Fruit fly (Drosophila melanogaster) whole organism, embryonic: ENCODE data around the gene CG16779.

Source experiments
- Blimp-1 ChIP-seq: fragments of 200-800 bp; sonication (Bioruptor generic); optimal IDR thresholded peaks from 3 replicates; lab custom pipeline; 2018; ENCODE audit warnings: missing biosample characterization, missing genetic modification characterization, mild to moderate bottlenecking, moderate library complexity, missing genetic modification reagents
- CG12104 ChIP-seq: fragments of 200-800 bp; sonication (Bioruptor generic); optimal IDR thresholded peaks from 3 replicates; lab custom pipeline; 2016; ENCODE audit warnings: missing biosample characterization, missing genetic modification characterization
- CG12299 ChIP-seq: fragments of 200-800 bp; sonication (Bioruptor generic); optimal IDR thresholded peaks from 2 replicates; lab custom pipeline; 2018; ENCODE audit warnings: missing biosample characterization, mild to moderate bottlenecking, missing genetic modification characterization
- CG12659 ChIP-seq: fragments of 200-800 bp; sonication (Bioruptor generic); optimal IDR thresholded peaks from 3 replicates; lab custom pipeline; 2017; ENCODE audit warnings: mild to moderate bottlenecking, missing biosample characterization, missing genetic modification reagents, missing genetic modification characterization
- CG13123 ChIP-seq: fragments of 200-800 bp; sonication (Bioruptor generic); optimal IDR thresholded peaks from 2 replicates; lab custom pipeline; 2016; ENCODE audit warnings: missing biosample characterization, missing genetic modification characterization
- CG13287 ChIP-seq: fragments of 200-800 bp; sonication (Bioruptor generic); IDR thresholded peaks from 2 replicates; pipeline ENCODE4 v1.3.6; 2022; ENCODE audit warnings: missing biosample characterization, missing genetic modification characterization; ENCODE audit not compliant: partially characterized antibody
- CG14667 ChIP-seq: fragments of 200-800 bp; sonication (Bioruptor generic); IDR thresholded peaks from 2 replicates; pipeline ENCODE4 v1.3.6; 2022; ENCODE audit warnings: missing biosample characterization, missing genetic modification characterization
- CG14710 ChIP-seq: fragments of 200-800 bp; sonication (Bioruptor generic); optimal IDR thresholded peaks from 3 replicates; lab custom pipeline; 2019; ENCODE audit warnings: missing biosample characterization, mild to moderate bottlenecking, missing genetic modification characterization, moderate library complexity
- CG1529 ChIP-seq: fragments of 200-800 bp; sonication (Bioruptor generic); optimal IDR thresholded peaks from 3 replicates; lab custom pipeline; 2018; ENCODE audit warnings: missing biosample characterization, missing genetic modification characterization
- CG15514 ChIP-seq: fragments of 200-800 bp; sonication (Bioruptor generic); optimal IDR thresholded peaks from 3 replicates; lab custom pipeline; 2017; ENCODE audit warnings: missing biosample characterization, missing genetic modification characterization, mild to moderate bottlenecking, moderate library complexity, missing genetic modification reagents
- CG17328 ChIP-seq: fragments of 200-800 bp; sonication (Bioruptor generic); IDR thresholded peaks from 2 replicates; pipeline ENCODE4 v1.3.6; 2022; ENCODE audit warnings: missing biosample characterization, missing genetic modification characterization
- CG18011 ChIP-seq: fragments of 200-800 bp; sonication (Bioruptor generic); optimal IDR thresholded peaks from 2 replicates; lab custom pipeline; 2017; ENCODE audit warnings: missing biosample characterization, missing genetic modification characterization, mild to moderate bottlenecking, moderate library complexity, missing genotype
- CG2889 ChIP-seq: fragments of 200-800 bp; sonication (Bioruptor generic); IDR thresholded peaks from 3 replicates; pipeline ENCODE4 v1.3.6; 2022; ENCODE audit warnings: missing biosample characterization, missing genetic modification characterization
- CG30020 ChIP-seq: fragments of 200-800 bp; optimal IDR thresholded peaks from 2 replicates; lab custom pipeline; 2019; ENCODE audit warnings: missing biosample characterization, mild to moderate bottlenecking, missing genetic modification characterization, moderate library complexity
- CG31224 ChIP-seq: fragments of 200-800 bp; sonication (Bioruptor generic); IDR thresholded peaks from 2 replicates; pipeline ENCODE4 v1.3.6; 2022; ENCODE audit warnings: missing biosample characterization, missing genetic modification characterization
- CG3163 ChIP-seq: fragments of 200-800 bp; sonication (Bioruptor generic); optimal IDR thresholded peaks from 3 replicates; lab custom pipeline; 2016; ENCODE audit warnings: missing biosample characterization, missing genetic modification characterization
- CG3995 ChIP-seq: fragments of 200-800 bp; sonication (Bioruptor generic); optimal IDR thresholded peaks from 3 replicates; lab custom pipeline; 2016; ENCODE audit warnings: missing biosample characterization, missing genetic modification characterization
- CG7963 ChIP-seq: fragments of 200-800 bp; sonication (Bioruptor generic); IDR thresholded peaks from 3 replicates; pipeline ENCODE4 v1.3.6; 2022; ENCODE audit warnings: missing biosample characterization, missing genetic modification characterization; ENCODE audit not compliant: partially characterized antibody
- CG8290 ChIP-seq, 3 experiments: fragments of 200-800 bp; sonication (Bioruptor generic); optimal IDR thresholded peaks; 2 replicates each; lab custom pipeline; 2016 to 2019; ENCODE audit warnings: missing biosample characterization in 3 of 3, missing genetic modification characterization in 3 of 3, mild to moderate bottlenecking in 2 of 3, moderate library complexity in 1 of 3
- CG8359 ChIP-seq: fragments of 200-800 bp; sonication (Bioruptor generic); optimal IDR thresholded peaks from 2 replicates; lab custom pipeline; 2017; ENCODE audit warnings: missing biosample characterization, mild to moderate bottlenecking, missing genetic modification characterization, borderline replicate concordance
- CG8765 ChIP-seq: fragments of 200-800 bp; sonication (Bioruptor generic); IDR thresholded peaks from 2 replicates; pipeline ENCODE4 v1.3.6; 2022; ENCODE audit warnings: missing biosample characterization, missing genetic modification characterization
- CG9437 ChIP-seq: fragments of 200-800 bp; sonication (Bioruptor generic); optimal IDR thresholded peaks from 2 replicates; lab custom pipeline; 2018; ENCODE audit warnings: missing biosample characterization, mild to moderate bottlenecking, missing genetic modification characterization
- CG9817 ChIP-seq: fragments of 200-800 bp; sonication (Bioruptor generic); optimal IDR thresholded peaks from 2 replicates; lab custom pipeline; 2018; ENCODE audit warnings: missing biosample characterization, mild to moderate bottlenecking, missing genetic modification characterization, moderate library complexity
- CkIIα-i1 ChIP-seq: fragments of 200-800 bp; sonication (Bioruptor generic); IDR thresholded peaks from 2 replicates; pipeline ENCODE4 v1.3.6; 2022; ENCODE audit warnings: missing biosample characterization, missing genetic modification characterization
- CrebB ChIP-seq: fragments of 200-800 bp; sonication (Bioruptor generic); optimal IDR thresholded peaks from 3 replicates; lab custom pipeline; 2018; ENCODE audit warnings: missing biosample characterization, mild to moderate bottlenecking, missing genetic modification characterization
- Elba2 ChIP-seq: fragments of 200-800 bp; sonication (Bioruptor generic); optimal IDR thresholded peaks from 3 replicates; lab custom pipeline; 2016; ENCODE audit warnings: missing biosample characterization, missing genetic modification characterization
- Gsc ChIP-seq: fragments of 200-800 bp; sonication (Bioruptor generic); IDR thresholded peaks from 2 replicates; pipeline ENCODE4 v1.3.6; 2022; ENCODE audit warnings: missing biosample characterization, missing genetic modification characterization
- Hr78 ChIP-seq, 2 experiments: fragments of 200-800 bp in 1 of 2; fragments of >200 bp in 1 of 2; sonication (Bioruptor generic) in 1 of 2; optimal IDR thresholded peaks; 2 replicates each; lab custom pipeline; 2017 to 2019; ENCODE audit warnings: missing biosample characterization in 2 of 2, missing genetic modification characterization in 2 of 2, mild to moderate bottlenecking in 1 of 2, moderate library complexity in 1 of 2
- Lim3 ChIP-seq: fragments of 200-800 bp; sonication (Bioruptor generic); IDR thresholded peaks from 2 replicates; pipeline ENCODE4 v1.3.6; 2022; ENCODE audit warnings: missing biosample characterization, missing genetic modification characterization
- Med ChIP-seq: fragments of 200-800 bp; sonication (Bioruptor generic); peaks from one replicate; lab custom pipeline; 2016; ENCODE audit warnings: missing biosample characterization, missing genetic modification characterization, mild to moderate bottlenecking, inconsistent platforms, moderate library complexity
- Meics ChIP-seq: fragments of 200-800 bp; sonication (Bioruptor generic); optimal IDR thresholded peaks from 2 replicates; lab custom pipeline; 2017; ENCODE audit warnings: missing biosample characterization, mild to moderate bottlenecking, missing genetic modification characterization
- Mes4 ChIP-seq: fragments of 200-800 bp; sonication (Bioruptor generic); optimal IDR thresholded peaks from 2 replicates; lab custom pipeline; 2016; ENCODE audit warnings: missing biosample characterization, missing genetic modification characterization
- NFAT ChIP-seq: fragments of 200-800 bp; sonication (Bioruptor generic); IDR thresholded peaks from 2 replicates; pipeline ENCODE4 v1.3.6; 2022; ENCODE audit warnings: missing biosample characterization, missing genetic modification characterization
- Nf-YB ChIP-seq: fragments of 200-800 bp; sonication (Bioruptor generic); optimal IDR thresholded peaks from 3 replicates; lab custom pipeline; 2019; ENCODE audit warnings: missing biosample characterization, mild to moderate bottlenecking, missing genetic modification characterization, moderate library complexity
- Nf-YC ChIP-seq: fragments of 200-800 bp; optimal IDR thresholded peaks from 3 replicates; lab custom pipeline; 2019; ENCODE audit warnings: missing biosample characterization, mild to moderate bottlenecking, missing genetic modification characterization, moderate library complexity
- Scr ChIP-seq: fragments of 200-800 bp; sonication (Bioruptor generic); IDR thresholded peaks from 2 replicates; pipeline ENCODE4 v1.3.6; 2022; ENCODE audit warnings: missing biosample characterization, missing genetic modification characterization; ENCODE audit not compliant: partially characterized antibody
- Sin3A ChIP-seq: fragments of >200 bp; optimal IDR thresholded peaks from 2 replicates; lab custom pipeline; 2018
- Sry-β ChIP-seq: fragments of 200-800 bp; sonication (Bioruptor generic); optimal IDR thresholded peaks from 2 replicates; lab custom pipeline; 2018; ENCODE audit warnings: missing biosample characterization, mild to moderate bottlenecking, missing genetic modification characterization, moderate library complexity
- Vsx1 ChIP-seq: fragments of 200-800 bp; sonication (Bioruptor generic); optimal IDR thresholded peaks from 2 replicates; lab custom pipeline; 2017; ENCODE audit warnings: missing biosample characterization, mild to moderate bottlenecking, missing genetic modification characterization, missing genetic modification reagents
- dm ChIP-seq: fragments of 200-800 bp; sonication (Bioruptor generic); optimal IDR thresholded peaks from 3 replicates; lab custom pipeline; 2016; ENCODE audit warnings: missing biosample characterization, missing genetic modification characterization
- dysf ChIP-seq: fragments of 200-800 bp; sonication (Bioruptor generic); IDR thresholded peaks from 3 replicates; pipeline ENCODE4 v1.3.6; 2022; ENCODE audit warnings: missing biosample characterization, missing genetic modification characterization
- ftz-f1 ChIP-seq: fragments of 200-800 bp; sonication (Bioruptor generic); optimal IDR thresholded peaks from 2 replicates; lab custom pipeline; 2016; ENCODE audit warnings: missing biosample characterization, missing genetic modification characterization
- gro ChIP-seq: fragments of 200-800 bp; sonication (Bioruptor generic); optimal IDR thresholded peaks from 2 replicates; lab custom pipeline; 2016; ENCODE audit warnings: missing biosample characterization, missing genetic modification characterization
- hb ChIP-seq: fragments of 200-800 bp; sonication (Bioruptor generic); IDR thresholded peaks from 3 replicates; pipeline ENCODE4 v1.3.6; 2022; ENCODE audit warnings: missing biosample characterization, missing genetic modification characterization; ENCODE audit not compliant: partially characterized antibody
- ken ChIP-seq: fragments of 200-800 bp; sonication (Bioruptor generic); IDR thresholded peaks from 3 replicates; pipeline ENCODE4 v1.3.6; 2022; ENCODE audit warnings: missing biosample characterization, missing genetic modification characterization
- onecut ChIP-seq: fragments of 200-800 bp; sonication (Bioruptor generic); IDR thresholded peaks from 2 replicates; pipeline ENCODE4 v1.3.6; 2022; ENCODE audit warnings: missing biosample characterization, missing genetic modification characterization
- pita ChIP-seq: fragments of 200-800 bp; sonication (Bioruptor generic); optimal IDR thresholded peaks from 2 replicates; lab custom pipeline; 2017; ENCODE audit warnings: missing biosample characterization, mild to moderate bottlenecking, missing genetic modification characterization
- salm ChIP-seq: fragments of 200-800 bp; sonication (Bioruptor generic); optimal IDR thresholded peaks from 2 replicates; lab custom pipeline; 2018; ENCODE audit warnings: missing biosample characterization, mild to moderate bottlenecking, missing genetic modification characterization
- unpg ChIP-seq: fragments of 200-800 bp; sonication (Bioruptor generic); optimal IDR thresholded peaks from 3 replicates; lab custom pipeline; 2018; ENCODE audit warnings: missing biosample characterization, mild to moderate bottlenecking, missing genetic modification characterization, moderate library complexity
- yki ChIP-seq: fragments of >200 bp; optimal IDR thresholded peaks from 3 replicates; lab custom pipeline; 2018

CG16779 gene

dm6 chr3R:9428189-9428699 is 65.2 kb downstream of the CG16779 start (continued):
- TF ChIP-seq Lim3 (no peak), CG8765 (no peak), CG14710 (tag; lab: Kevin White, UChicago) (no peak), CG13287 (GFP tag; lab: Robert Waterston, UW) (peak; percentile 45; the same call in 1 of the 2 replicates), Gsc (GFP tag; lab: Robert Waterston, UW) (no peak), CG8359 (peak; percentile 24), CG12659 (GFP tag; lab: Kevin White, UChicago) (peak; percentile 29), ken (no peak), CG3163 (GFP tag; lab: Kevin White, UChicago) (peak; percentile 21), Sry-β (GFP tag; lab: Kevin White, UChicago) (no peak), CG9817 (tag; lab: Kevin White, UChicago) (no peak), CG13123 (GFP tag; lab: Kevin White, UChicago) (no peak), Nf-YC (tag; lab: Kevin White, UChicago) (peak; percentile 24), CG30020 (tag; lab: Kevin White, UChicago) (no peak), hb (GFP tag; lab: Robert Waterston, UW) (no peak), CG9437 (no peak), Scr (GFP tag; lab: Robert Waterston, UW) (peak; percentile 41; the same call in 1 of the 2 replicates), CG17328 (no peak), CG12299 (tag; lab: Kevin White, UChicago) (peak; percentile 9), onecut (GFP tag; lab: Robert Waterston, UW) (peak; percentile 59; the same call in 1 of the 2 replicates), dysf (GFP tag; lab: Robert Waterston, UW) (no peak), Nf-YB (peak; percentile 22), Blimp-1 (GFP tag; lab: Kevin White, UChicago) (no peak), Meics (GFP tag; lab: Kevin White, UChicago) (peak; percentile 38), CG15514 (peak; percentile 40), ftz-f1 (peak; percentile 32), CG14667 (GFP tag; lab: Robert Waterston, UW) (no peak), Sin3A (lab: Kevin White, UChicago) (no peak), CG12104 (GFP tag; lab: Kevin White, UChicago) (no peak), Vsx1 (GFP tag; lab: Kevin White, UChicago) (peak; percentile 49), unpg (GFP tag; lab: Kevin White, UChicago) (peak; percentile 21), CG31224 (GFP tag; lab: Robert Waterston, UW) (no peak), pita (GFP tag; lab: Kevin White, UChicago) (no peak), CG7963 (no peak), CG2889 (GFP tag; lab: Robert Waterston, UW) (no peak), Hr78 (GFP tag; optimal IDR thresholded peaks at IDR 0.05; lab: Kevin White, UChicago) (peak in 1 of 2 experiments; percentile 17), CG18011 (GFP tag; lab: Kevin White, UChicago) (peak; percentile 16), CG3995 (no peak), dm (GFP tag; lab: Kevin White, UChicago) (no peak), CrebB (tag; lab: Kevin White, UChicago) (peak; percentile 76), CG8290 (GFP tag; optimal IDR thresholded peaks at IDR 0.05; lab: Kevin White, UChicago) (no peak), CG8290 (tag; optimal IDR thresholded peaks at IDR 0.05; lab: Kevin White, UChicago) (peak; percentile 48 to 65), salm (tag; lab: Kevin White, UChicago) (peak; percentile 62), yki (lab: Kevin White, UChicago) (peak; percentile 97), CG1529 (GFP tag; lab: Kevin White, UChicago) (peak; percentile 36), NFAT (GFP tag; lab: Robert Waterston, UW) (no peak), Elba2 (GFP tag; lab: Kevin White, UChicago) (no peak), Med (GFP tag; lab: Kevin White, UChicago) (peak; percentile 54), CkIIα-i1 (no peak), gro (peak; percentile 79), Mes4 (GFP tag; lab: Kevin White, UChicago) (no peak)
